Worm (Caenorhabditis elegans) whole organism, L3 larva: Measurements from ENCODE around the gene BE0003N10.6.

ENCODE experiments used
- ceh-16 ChIP-seq: sonication (generic microtip); optimal IDR thresholded peaks from 2 replicates; lab custom pipeline; 2017; ENCODE audit warnings: missing biosample characterization, missing genetic modification characterization
- ceh-28 ChIP-seq: fragments of 150-350 bp; optimal IDR thresholded peaks from 2 replicates; lab custom pipeline; 2014; ENCODE audit warnings: missing biosample characterization, missing genetic modification reagents, missing genetic modification characterization
- elt-1 ChIP-seq: fragments of 150-350 bp; optimal IDR thresholded peaks from 2 replicates; lab custom pipeline; 2014; ENCODE audit warnings: missing biosample characterization, missing genetic modification characterization
- fkh-10 ChIP-seq: sonication (generic microtip); optimal IDR thresholded peaks from 2 replicates; lab custom pipeline; 2017; ENCODE audit warnings: missing biosample characterization, missing genetic modification reagents, missing genetic modification characterization
- nhr-25 ChIP-seq: sonication (generic microtip); optimal IDR thresholded peaks from 2 replicates; lab custom pipeline; 2017; ENCODE audit warnings: missing biosample characterization, missing genetic modification characterization
- nhr-28 ChIP-seq: fragments of 150-350 bp; optimal IDR thresholded peaks from 2 replicates; lab custom pipeline; 2014; ENCODE audit warnings: missing biosample characterization, missing genetic modification characterization
- pqm-1 ChIP-seq: fragments of 150-350 bp; optimal IDR thresholded peaks from 2 replicates; lab custom pipeline; 2017; ENCODE audit warnings: missing biosample characterization, missing genetic modification characterization, inconsistent platforms
- skn-1 ChIP-seq: fragments of 150-350 bp; optimal IDR thresholded peaks from 2 replicates; lab custom pipeline; 2014; ENCODE audit warnings: missing biosample characterization, missing genetic modification characterization
- zag-1 ChIP-seq: fragments of 150-350 bp; optimal IDR thresholded peaks from 2 replicates; lab custom pipeline; 2014; ENCODE audit warnings: missing biosample characterization, missing genetic modification characterization
- ztf-11 ChIP-seq: fragments of 150-350 bp; optimal IDR thresholded peaks from 2 replicates; lab custom pipeline; 2014; ENCODE audit warnings: missing biosample characterization, missing genetic modification characterization

DNA sequence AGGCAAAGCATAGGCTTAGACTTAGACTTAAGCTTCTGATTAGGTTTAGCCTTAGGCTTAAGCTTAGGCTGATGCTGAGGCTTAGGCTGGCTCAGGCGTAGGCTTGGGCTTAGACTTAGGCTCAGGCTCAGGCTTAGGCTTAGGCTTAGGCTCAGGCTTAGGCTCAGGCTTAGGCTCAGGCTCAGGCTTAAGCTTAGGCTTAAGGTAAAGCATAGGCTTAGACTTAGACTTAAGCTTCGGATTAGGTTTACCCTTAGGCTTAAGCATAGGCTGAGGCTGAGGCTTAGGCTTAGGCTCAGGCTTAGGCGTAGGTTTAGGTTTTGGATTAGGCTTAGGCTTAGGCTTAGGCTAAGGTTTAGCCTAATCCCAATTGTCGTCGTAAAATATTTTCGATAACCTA is 39.7 kb upstream of the BE0003N10.6 start:
- no peak for TF ChIP-seq skn-1 (tag; lab: Kevin White, UChicago)
- TF ChIP-seq nhr-25: no peak
- TF ChIP-seq fkh-10: no peak
- no peak for TF ChIP-seq ztf-11 (tag; lab: Kevin White, UChicago)
- no peak for TF ChIP-seq pqm-1 (tag; lab: Kevin White, UChicago)
- TF ChIP-seq elt-1 (tag; lab: Kevin White, UChicago): no peak
- TF ChIP-seq ceh-28 (tag; lab: Kevin White, UChicago): no peak
- no peak for TF ChIP-seq nhr-28 (tag; lab: Kevin White, UChicago)
- TF ChIP-seq zag-1 (tag; lab: Kevin White, UChicago): no peak
- no peak for TF ChIP-seq ceh-16
